Worm (Caenorhabditis elegans) whole organism, L1 larva: Measurements from ENCODE around the gene D1054.1.

Experiments
- ceh-88 ChIP-seq: fragments of 200-800 bp; sonication (Bioruptor generic); IDR thresholded peaks from 2 replicates; pipeline ENCODE4 v1.3.6; 2022; ENCODE audit warnings: missing genetic modification characterization, missing compliant biosample characterization
- lin-13 ChIP-seq: fragments of 150-350 bp; optimal IDR thresholded peaks from 2 replicates; lab custom pipeline; 2014; ENCODE audit warnings: missing biosample characterization, missing genetic modification reagents, missing genetic modification characterization
- zag-1 ChIP-seq: fragments of 150-350 bp; optimal IDR thresholded peaks from 2 replicates; lab custom pipeline; 2014; ENCODE audit warnings: missing biosample characterization, missing genetic modification characterization

- TF ChIP-seq lin-13 (no peak), zag-1 (tag; lab: Kevin White, UChicago) (no peak), ceh-88 (GFP tag; lab: Robert Waterston, UW) (no peak)
Measured at ce11 chrV:10805934-10806333, 35.9 kb upstream of the D1054.1 start, which contains the start of gene prp-38.
